Worm (Caenorhabditis elegans) whole organism, late embryonic: Measurements from ENCODE around the gene E02H9.6.

ENCODE experiments used
- K02D7.2 ChIP-seq: sonication (generic microtip); optimal IDR thresholded peaks from 2 replicates; lab custom pipeline; 2017; ENCODE audit warnings: mild to moderate bottlenecking, missing genetic modification characterization, missing compliant biosample characterization
- ceh-31 ChIP-seq: sonication (generic microtip); optimal IDR thresholded peaks from 2 replicates; lab custom pipeline; 2016; ENCODE audit warnings: missing genetic modification characterization, missing compliant biosample characterization
- elt-2 ChIP-seq: sonication (generic microtip); optimal IDR thresholded peaks from 2 replicates; lab custom pipeline; 2016; ENCODE audit warnings: missing genetic modification reagents, missing genetic modification characterization, missing compliant biosample characterization
- elt-4 ChIP-seq: sonication (generic microtip); optimal IDR thresholded peaks from 2 replicates; lab custom pipeline; 2016; ENCODE audit warnings: missing genetic modification characterization, missing compliant biosample characterization
- fkh-6 ChIP-seq: sonication (generic microtip); optimal IDR thresholded peaks from 2 replicates; lab custom pipeline; 2016; ENCODE audit warnings: missing genetic modification characterization, missing compliant biosample characterization
- hlh-30 ChIP-seq: sonication (generic microtip); optimal IDR thresholded peaks from 2 replicates; lab custom pipeline; 2017; ENCODE audit warnings: antibody characterized with exemption, missing genetic modification characterization, missing compliant biosample characterization; ENCODE audit not compliant: insufficient read depth
- pag-3 ChIP-seq: sonication (generic microtip); optimal IDR thresholded peaks from 2 replicates; lab custom pipeline; 2016; ENCODE audit warnings: missing compliant biosample characterization, missing genetic modification characterization, borderline replicate concordance
- pha-4 ChIP-seq: fragments of 150-350 bp; optimal IDR thresholded peaks from 2 replicates; lab custom pipeline; 2018; ENCODE audit warnings: missing biosample characterization, missing genetic modification reagents, missing genetic modification characterization
- pqm-1 ChIP-seq: sonication (generic microtip); optimal IDR thresholded peaks from 2 replicates; lab custom pipeline; 2016; ENCODE audit warnings: missing genetic modification characterization, missing compliant biosample characterization
- pros-1 ChIP-seq: fragments of 150-350 bp; optimal IDR thresholded peaks from 2 replicates; lab custom pipeline; 2014; ENCODE audit warnings: missing biosample characterization, missing genetic modification reagents, missing genetic modification characterization
- zip-5 ChIP-seq: sonication (generic microtip); optimal IDR thresholded peaks from 2 replicates; lab custom pipeline; 2016; ENCODE audit warnings: missing genetic modification characterization, missing compliant biosample characterization

ce11 chrIII:2418981-2419380 lies 16.9 kb upstream of the E02H9.6 start:
- TF ChIP-seq K02D7.2 (no peak), hlh-30 (no peak), pqm-1 (no peak), elt-2 (tag; lab: Kevin White, UChicago) (no peak), elt-4 (tag; lab: Kevin White, UChicago) (no peak), fkh-6 (tag; lab: Kevin White, UChicago) (no peak), pha-4 (tag; lab: Kevin White, UChicago) (no peak), pros-1 (tag; lab: Kevin White, UChicago) (no peak), ceh-31 (tag; lab: Kevin White, UChicago) (no peak), pag-3 (no peak), zip-5 (tag; lab: Kevin White, UChicago) (no peak)
